Worm (Caenorhabditis elegans) whole organism, L2 larva: ENCODE results near the gene W03A5.1.

Experiments
- C34F6.9 ChIP-seq: fragments of 150-350 bp; optimal IDR thresholded peaks from 2 replicates; lab custom pipeline; 2014; ENCODE audit warnings: missing biosample characterization, missing genetic modification characterization
- F13H6.1 ChIP-seq: sonication (generic microtip); optimal IDR thresholded peaks from 2 replicates; lab custom pipeline; 2016; ENCODE audit warnings: missing genetic modification characterization, missing compliant biosample characterization
- R02D3.7 ChIP-seq: fragments of 150-350 bp; optimal IDR thresholded peaks from 2 replicates; lab custom pipeline; 2014; ENCODE audit warnings: missing biosample characterization, missing genetic modification characterization
- alr-1 ChIP-seq: fragments of 150-350 bp; optimal IDR thresholded peaks from 2 replicates; lab custom pipeline; 2014; ENCODE audit warnings: missing biosample characterization, missing genetic modification characterization
- ama-1 ChIP-seq: fragments of 150-350 bp; optimal IDR thresholded peaks from 2 replicates; lab custom pipeline; 2018; ENCODE audit warnings: inconsistent platforms
- blmp-1 ChIP-seq: sonication (generic microtip); optimal IDR thresholded peaks from 2 replicates; lab custom pipeline; 2017; ENCODE audit warnings: missing genetic modification characterization, mild to moderate bottlenecking, missing compliant biosample characterization, antibody characterized with exemption, moderate library complexity; ENCODE audit not compliant: insufficient read depth
- ceh-16 ChIP-seq: fragments of 150-350 bp; optimal IDR thresholded peaks from 2 replicates; lab custom pipeline; 2014; ENCODE audit warnings: missing biosample characterization, missing genetic modification characterization
- ceh-82 ChIP-seq: fragments of 150-350 bp; optimal IDR thresholded peaks from 2 replicates; lab custom pipeline; 2014; ENCODE audit warnings: missing biosample characterization, missing genetic modification characterization
- crh-2 ChIP-seq: sonication (generic microtip); optimal IDR thresholded peaks from 2 replicates; lab custom pipeline; 2017; ENCODE audit warnings: missing biosample characterization, missing genetic modification characterization
- dmd-4 ChIP-seq: sonication (generic microtip); optimal IDR thresholded peaks from 2 replicates; lab custom pipeline; 2017; ENCODE audit warnings: missing biosample characterization, missing genetic modification characterization
- egl-27 ChIP-seq: sonication (generic microtip); optimal IDR thresholded peaks from 3 replicates; lab custom pipeline; 2017; ENCODE audit warnings: missing biosample characterization, missing genetic modification reagents, missing genetic modification characterization
- elt-1 ChIP-seq: fragments of 150-350 bp; optimal IDR thresholded peaks from 2 replicates; lab custom pipeline; 2014; ENCODE audit warnings: missing biosample characterization, missing genetic modification characterization
- fos-1 ChIP-seq: fragments of 150-350 bp; optimal IDR thresholded peaks from 2 replicates; lab custom pipeline; 2014; ENCODE audit warnings: missing biosample characterization, missing genetic modification characterization
- gmeb-1 ChIP-seq: fragments of 150-350 bp; optimal IDR thresholded peaks from 2 replicates; lab custom pipeline; 2014; ENCODE audit warnings: missing biosample characterization, missing genetic modification characterization
- lin-11 ChIP-seq: fragments of 150-350 bp; sonication (generic microtip); optimal IDR thresholded peaks from 2 replicates; lab custom pipeline; 2014; ENCODE audit warnings: missing biosample characterization, missing genetic modification characterization, inconsistent platforms, mixed read lengths
- lin-39 ChIP-seq: fragments of 150-350 bp; optimal IDR thresholded peaks from 2 replicates; lab custom pipeline; 2014; ENCODE audit warnings: missing biosample characterization, missing genetic modification reagents, missing genetic modification characterization
- lsy-2 ChIP-seq, 2 experiments: fragments of 150-350 bp in 1 of 2; sonication (generic microtip) in 1 of 2; optimal IDR thresholded peaks; 2 replicates each; lab custom pipeline; 2014 to 2017; ENCODE audit warnings: missing biosample characterization in 2 of 2, missing genetic modification characterization in 2 of 2
- mab-5 ChIP-seq: fragments of 150-350 bp; optimal IDR thresholded peaks from 2 replicates; lab custom pipeline; 2014; ENCODE audit warnings: missing biosample characterization, missing genetic modification characterization
- mdl-1 ChIP-seq, 2 experiments: fragments of 150-350 bp in 1 of 2; sonication (generic microtip) in 1 of 2; optimal IDR thresholded peaks; 2 replicates each; lab custom pipeline; 2017; ENCODE audit warnings: missing biosample characterization in 2 of 2, missing genetic modification characterization in 2 of 2
- nhr-10 ChIP-seq: sonication (generic microtip); optimal IDR thresholded peaks from 2 replicates; lab custom pipeline; 2017; ENCODE audit warnings: missing biosample characterization, missing genetic modification characterization
- nhr-11 ChIP-seq: fragments of 150-350 bp; optimal IDR thresholded peaks from 2 replicates; lab custom pipeline; 2014; ENCODE audit warnings: missing biosample characterization, missing genetic modification characterization
- nhr-12 ChIP-seq: fragments of 150-350 bp; optimal IDR thresholded peaks from 2 replicates; lab custom pipeline; 2014; ENCODE audit warnings: missing biosample characterization, missing genetic modification characterization
- nhr-129 ChIP-seq: fragments of 150-350 bp; optimal IDR thresholded peaks from 2 replicates; lab custom pipeline; 2014; ENCODE audit warnings: missing biosample characterization, missing genetic modification characterization
- nhr-21 ChIP-seq: fragments of 150-350 bp; optimal IDR thresholded peaks from 2 replicates; lab custom pipeline; 2014; ENCODE audit warnings: missing biosample characterization, missing genetic modification characterization
- nhr-23 ChIP-seq: fragments of 150-350 bp; optimal IDR thresholded peaks from 2 replicates; lab custom pipeline; 2014; ENCODE audit warnings: missing biosample characterization, missing genetic modification reagents, missing genetic modification characterization
- nhr-237 ChIP-seq: fragments of 150-350 bp; optimal IDR thresholded peaks from 2 replicates; lab custom pipeline; 2014; ENCODE audit warnings: missing biosample characterization, missing genetic modification characterization
- nhr-6 ChIP-seq: fragments of 150-350 bp; optimal IDR thresholded peaks from 2 replicates; lab custom pipeline; 2014; ENCODE audit warnings: missing biosample characterization, missing genetic modification characterization
- sem-4 ChIP-seq: fragments of 150-350 bp; optimal IDR thresholded peaks from 2 replicates; lab custom pipeline; 2014; ENCODE audit warnings: missing biosample characterization, missing genetic modification reagents, missing genetic modification characterization
- skn-1 ChIP-seq: sonication (generic microtip); optimal IDR thresholded peaks from 2 replicates; lab custom pipeline; 2017; ENCODE audit warnings: missing biosample characterization, missing genetic modification characterization
- sma-3 ChIP-seq: sonication (generic microtip); optimal IDR thresholded peaks from 2 replicates; lab custom pipeline; 2016; ENCODE audit warnings: missing genetic modification reagents, missing genetic modification characterization, missing compliant biosample characterization
- sma-9 ChIP-seq, 2 experiments: fragments of 150-350 bp in 1 of 2; sonication (generic microtip) in 1 of 2; optimal IDR thresholded peaks; 2 replicates each; lab custom pipeline; 2014 to 2016; ENCODE audit warnings: missing genetic modification characterization in 2 of 2, mild to moderate bottlenecking in 1 of 2, missing biosample characterization in 1 of 2, missing compliant biosample characterization in 1 of 2, missing genetic modification reagents in 1 of 2, moderate library complexity in 1 of 2
- snpc-4 ChIP-seq: fragments of 150-350 bp; optimal IDR thresholded peaks from 2 replicates; lab custom pipeline; 2014; ENCODE audit warnings: missing biosample characterization, missing genetic modification characterization
- unc-55 ChIP-seq: fragments of 150-350 bp; sonication (generic microtip); optimal IDR thresholded peaks from 3 replicates; lab custom pipeline; 2014; ENCODE audit warnings: missing biosample characterization, missing genetic modification reagents, missing genetic modification characterization
- unc-62 ChIP-seq: fragments of 150-350 bp; optimal IDR thresholded peaks from 2 replicates; lab custom pipeline; 2014; ENCODE audit warnings: missing biosample characterization, missing genetic modification reagents, missing genetic modification characterization
- zag-1 ChIP-seq: fragments of 150-350 bp; optimal IDR thresholded peaks from 2 replicates; lab custom pipeline; 2014; ENCODE audit warnings: missing biosample characterization, missing genetic modification characterization
- ztf-1 ChIP-seq: fragments of 200-800 bp; sonication (Bioruptor generic); conservative IDR thresholded peaks from 2 replicates; pipeline ENCODE4 v1.3.6; 2022; ENCODE audit warnings: missing genetic modification characterization, missing compliant biosample characterization
- ztf-11 ChIP-seq: sonication (generic microtip); optimal IDR thresholded peaks from 2 replicates; lab custom pipeline; 2017; ENCODE audit warnings: missing biosample characterization, missing genetic modification characterization
- ztf-4 ChIP-seq: fragments of 150-350 bp; optimal IDR thresholded peaks from 2 replicates; lab custom pipeline; 2014; ENCODE audit warnings: missing biosample characterization, missing genetic modification characterization

The W03A5.1 gene

DNA sequence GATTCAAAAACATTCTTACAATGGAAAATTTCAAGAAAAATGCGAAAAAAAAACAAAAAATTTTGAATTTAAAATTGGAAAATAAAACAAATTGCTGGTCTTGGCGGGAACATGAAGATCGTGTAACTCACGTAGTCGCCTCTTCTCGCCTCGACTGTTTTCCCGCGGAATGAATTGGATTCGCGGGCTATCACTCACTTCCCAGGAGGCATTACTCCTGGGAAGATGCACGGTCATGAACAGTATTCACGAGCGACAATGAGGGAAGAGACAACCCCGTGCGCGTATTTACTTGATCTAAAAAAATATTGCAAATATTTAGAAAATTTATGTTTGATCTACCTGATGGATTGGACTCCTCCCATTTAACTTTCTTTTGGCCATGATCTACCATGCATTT lies 1.4 kb upstream of the W03A5.1 start:
- no peak for TF ChIP-seq nhr-129 (tag; lab: Kevin White, UChicago)
- TF ChIP-seq blmp-1 (tag; lab: Kevin White, UChicago): no peak
- no peak for TF ChIP-seq unc-55 (GFP tag; lab: Kevin White, UChicago)

DNA sequence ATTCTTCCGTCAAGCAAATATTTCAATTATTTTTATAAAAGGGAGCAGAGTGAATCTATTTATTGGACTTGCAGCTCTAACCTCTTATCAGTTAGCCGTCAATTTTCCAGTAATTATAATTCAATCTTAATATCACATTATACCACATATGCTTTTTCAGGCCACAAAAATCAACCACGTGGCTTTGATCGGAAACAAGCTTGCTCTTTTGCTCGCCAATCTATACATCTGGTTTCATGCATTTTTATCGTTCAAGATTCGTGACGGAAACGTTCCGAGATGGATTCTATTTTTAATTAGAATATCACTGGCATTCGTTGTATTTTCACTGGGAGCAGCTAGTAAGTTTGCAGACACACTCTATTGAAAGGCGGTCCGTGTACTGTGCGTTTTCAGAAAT lies 628 bp upstream of the W03A5.1 start:
- TF ChIP-seq zag-1 (no peak), nhr-10 (tag; lab: Kevin White, UChicago) (no peak), ceh-82 (tag; lab: Kevin White, UChicago) (no peak), ztf-1 (no peak), sma-9 (GFP tag; optimal IDR thresholded peaks at IDR 0.05; lab: Kevin White, UChicago) (no peak), sma-9 (tag; optimal IDR thresholded peaks at IDR 0.05; lab: Kevin White, UChicago) (no peak), ama-1 (lab: Kevin White, UChicago) (no peak), ztf-4 (tag; lab: Kevin White, UChicago) (no peak), lin-39 (no peak), mab-5 (tag; lab: Kevin White, UChicago) (no peak), unc-55 (GFP tag; lab: Kevin White, UChicago) (no peak)

DNA sequence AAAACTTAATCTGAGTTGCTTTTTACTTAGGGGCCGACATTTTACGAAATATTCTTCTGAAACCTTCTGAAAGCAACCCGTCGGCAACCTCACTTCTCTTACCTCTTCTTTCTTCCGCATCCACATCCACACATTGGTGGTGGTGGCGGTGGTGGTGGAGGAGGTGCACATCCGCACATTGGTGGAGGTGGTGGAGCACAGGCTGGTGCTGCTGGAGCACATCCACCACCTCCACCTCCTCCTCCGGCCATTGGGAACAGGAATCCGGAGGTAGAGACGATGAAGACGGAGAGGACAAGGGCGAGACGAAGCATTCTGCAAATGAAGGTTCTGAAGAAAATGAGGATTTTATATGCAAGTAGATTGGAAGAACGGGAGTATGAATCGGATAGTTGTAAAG lies 6.0 kb downstream of the W03A5.1 start, which contains the start of gene grl-22:
TSS of gene grl-22 (minus strand) at position 332 of the 400 bp plus-strand sequence.
- TF ChIP-seq skn-1 (tag; lab: Kevin White, UChicago) (no peak), snpc-4 (tag; lab: Kevin White, UChicago) (no peak), lin-39 (no peak), ztf-11 (tag; lab: Kevin White, UChicago) (no peak), mdl-1 (tag; optimal IDR thresholded peaks at IDR 0.05; lab: Kevin White, UChicago) (no peak), unc-62 (GFP tag; lab: Kevin White, UChicago) (no peak), sem-4 (tag; lab: Kevin White, UChicago) (no peak), elt-1 (tag; lab: Kevin White, UChicago) (no peak), nhr-23 (tag; lab: Kevin White, UChicago) (no peak), blmp-1 (tag; lab: Kevin White, UChicago) (no peak), nhr-237 (tag; lab: Kevin White, UChicago) (no peak), ceh-82 (tag; lab: Kevin White, UChicago) (no peak), R02D3.7 (tag; lab: Kevin White, UChicago) (no peak)

DNA sequence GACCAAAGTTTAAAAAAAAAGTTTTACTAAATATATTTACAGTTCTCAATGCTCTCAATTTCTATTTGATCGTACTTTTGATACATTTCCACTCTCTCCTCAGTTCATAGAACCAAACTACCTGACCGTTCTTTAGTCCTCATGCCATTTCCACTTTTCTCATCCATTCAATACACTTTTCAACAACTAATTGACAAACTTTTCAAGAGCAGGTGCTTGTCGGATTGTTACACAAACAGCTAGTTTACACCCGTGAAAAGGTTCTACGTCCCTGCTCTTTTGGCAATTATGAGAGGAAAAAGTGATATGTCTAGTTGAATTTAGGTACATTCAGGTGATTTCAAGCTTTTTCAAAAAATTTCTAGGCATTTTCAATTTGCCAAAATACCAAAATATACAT lies 10.2 kb downstream of the W03A5.1 start:
- TF ChIP-seq egl-27 (tag; lab: Kevin White, UChicago) (no peak), sma-9 (GFP tag; optimal IDR thresholded peaks at IDR 0.05; lab: Kevin White, UChicago) (peak; percentile 35), sma-9 (tag; optimal IDR thresholded peaks at IDR 0.05; lab: Kevin White, UChicago) (no peak), R02D3.7 (tag; lab: Kevin White, UChicago) (no peak), lsy-2 (tag; optimal IDR thresholded peaks at IDR 0.05; lab: Kevin White, UChicago) (peak in 1 of 2 experiments; percentile 25), crh-2 (tag; lab: Kevin White, UChicago) (no peak), nhr-129 (tag; lab: Kevin White, UChicago) (peak; percentile 23)

DNA sequence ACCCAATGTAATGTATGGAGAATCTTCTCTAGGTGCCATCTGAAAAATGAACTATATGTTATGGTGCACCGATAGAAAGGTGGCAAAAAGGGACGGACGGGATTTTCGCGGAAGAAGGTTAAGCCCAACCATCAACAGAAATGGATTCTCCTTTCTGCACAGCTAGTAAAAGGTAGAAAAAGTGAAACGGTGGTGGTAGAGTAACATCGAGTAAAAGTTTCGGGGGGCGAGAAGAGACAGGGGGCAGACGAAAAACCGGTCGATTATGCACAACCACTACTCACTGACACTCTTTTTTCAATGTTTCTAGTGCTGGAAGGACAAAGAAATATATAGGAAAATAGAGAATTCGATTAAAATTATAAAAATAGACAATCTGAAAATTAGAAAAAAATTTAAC lies 11.8 kb downstream of the W03A5.1 start:
- TF ChIP-seq F13H6.1 (tag; lab: Kevin White, UChicago) (no peak), blmp-1 (tag; lab: Kevin White, UChicago) (peak; percentile 63)

DNA sequence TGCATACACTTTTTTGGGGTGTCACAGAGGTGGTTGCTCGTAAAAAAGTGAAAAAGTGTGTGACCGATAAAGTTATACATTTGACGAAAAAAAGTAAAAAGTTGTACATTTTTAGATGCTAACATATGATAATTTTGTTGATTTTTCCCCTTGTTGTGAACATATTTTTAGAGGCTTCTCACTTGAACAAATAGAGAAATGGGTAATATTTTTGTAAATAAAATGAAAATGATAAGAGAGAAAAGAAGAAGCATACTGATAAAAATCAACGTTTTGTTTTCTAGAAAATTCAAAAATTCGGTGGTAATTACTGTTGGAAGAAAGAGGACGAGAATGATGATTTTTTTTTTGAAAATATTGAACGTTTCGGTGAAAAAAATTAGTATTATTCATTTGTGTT lies 12.6 kb downstream of the W03A5.1 start:
- no peak for TF ChIP-seq C34F6.9
- TF ChIP-seq fos-1 (tag; lab: Kevin White, UChicago): peak; percentile 26

DNA sequence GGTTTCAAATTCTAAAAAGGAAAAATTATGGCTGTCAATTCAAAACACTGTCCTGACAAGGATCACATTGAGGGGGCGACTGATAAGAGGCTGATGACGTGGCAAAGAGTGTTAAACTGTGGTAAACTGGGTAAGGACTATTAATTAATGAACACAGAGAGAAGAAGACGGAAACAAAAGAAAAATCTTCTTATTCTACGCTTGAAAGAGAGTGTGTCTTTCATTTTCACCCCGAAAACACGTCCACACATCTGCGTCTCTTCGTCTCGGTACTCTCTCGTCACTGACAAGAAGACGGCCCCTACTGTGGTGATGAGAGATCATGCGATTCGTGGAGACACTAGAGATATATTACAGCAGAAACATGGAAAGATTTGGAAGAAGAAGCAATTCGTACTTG lies 13.7 kb downstream of the W03A5.1 start:
- TF ChIP-seq fos-1 (tag; lab: Kevin White, UChicago): peak; percentile 9
- peak; percentile 52 for TF ChIP-seq F13H6.1 (tag; lab: Kevin White, UChicago)
- no peak for TF ChIP-seq gmeb-1 (tag; lab: Kevin White, UChicago)
- no peak for TF ChIP-seq ztf-1
- no peak for TF ChIP-seq dmd-4 (tag; lab: Kevin White, UChicago)
- TF ChIP-seq egl-27 (tag; lab: Kevin White, UChicago): no peak
- TF ChIP-seq nhr-12 (tag; lab: Kevin White, UChicago): no peak
- no peak for TF ChIP-seq lin-11 (tag; lab: Kevin White, UChicago)
- peak; percentile 35 for TF ChIP-seq sma-3 (GFP tag; lab: Kevin White, UChicago)
- TF ChIP-seq ceh-16 (tag; lab: Kevin White, UChicago): no peak
- TF ChIP-seq zag-1: no peak
- no peak for TF ChIP-seq ztf-4 (tag; lab: Kevin White, UChicago)
- TF ChIP-seq nhr-11 (tag; lab: Kevin White, UChicago): no peak
- no peak for TF ChIP-seq snpc-4 (tag; lab: Kevin White, UChicago)
- no peak for TF ChIP-seq mab-5 (tag; lab: Kevin White, UChicago)
- TF ChIP-seq nhr-6 (tag; lab: Kevin White, UChicago): no peak
- no peak for TF ChIP-seq ztf-11 (tag; lab: Kevin White, UChicago)
- TF ChIP-seq alr-1: no peak
- TF ChIP-seq nhr-23 (tag; lab: Kevin White, UChicago): no peak
- peak; percentile 56 for TF ChIP-seq sma-9 (GFP tag; optimal IDR thresholded peaks at IDR 0.05; lab: Kevin White, UChicago)
- TF ChIP-seq sma-9 (tag; optimal IDR thresholded peaks at IDR 0.05; lab: Kevin White, UChicago): no peak
- TF ChIP-seq blmp-1 (tag; lab: Kevin White, UChicago): peak; percentile 68
- no peak for TF ChIP-seq unc-62 (GFP tag; lab: Kevin White, UChicago)
- TF ChIP-seq elt-1 (tag; lab: Kevin White, UChicago): no peak
- TF ChIP-seq sem-4 (tag; lab: Kevin White, UChicago): peak; percentile 71
- TF ChIP-seq nhr-21 (tag; lab: Kevin White, UChicago): peak; percentile 46
